Worm (Caenorhabditis elegans) whole organism, midembryonic: Measurements from ENCODE around the gene sru-17.

ENCODE experiments used
- T22C8.4 ChIP-seq: fragments of 200-800 bp; sonication (Bioruptor generic); IDR thresholded peaks from 2 replicates; pipeline ENCODE4 v1.3.6; 2022; ENCODE audit warnings: missing genetic modification characterization, missing compliant biosample characterization
- cog-1 ChIP-seq: sonication (generic microtip); optimal IDR thresholded peaks from 2 replicates; lab custom pipeline; 2016; ENCODE audit warnings: missing genetic modification characterization, missing compliant biosample characterization
- flt-1 ChIP-seq: fragments of 200-800 bp; sonication (Bioruptor generic); IDR thresholded peaks from 2 replicates; pipeline ENCODE4 v1.3.6; 2022; ENCODE audit warnings: missing genetic modification characterization, missing compliant biosample characterization
- klf-2 ChIP-seq: fragments of 200-800 bp; sonication (Bioruptor generic); conservative IDR thresholded peaks from 2 replicates; pipeline ENCODE4 v1.3.6; 2022; ENCODE audit warnings: missing genetic modification reagents, missing genetic modification characterization, missing compliant biosample characterization
- med-1 ChIP-seq: sonication (generic microtip); optimal IDR thresholded peaks from 2 replicates; lab custom pipeline; 2017; ENCODE audit warnings: missing genetic modification characterization, mild to moderate bottlenecking, missing compliant biosample characterization, antibody characterized with exemption, missing genetic modification reagents; ENCODE audit not compliant: insufficient read depth
- ref-1 ChIP-seq: fragments of 200-800 bp; sonication (Bioruptor generic); conservative IDR thresholded peaks from 2 replicates; pipeline ENCODE4 v1.3.6; 2022; ENCODE audit warnings: missing genetic modification reagents, missing genetic modification characterization, missing compliant biosample characterization
- tab-1 ChIP-seq: fragments of 200-800 bp; sonication (Bioruptor generic); IDR thresholded peaks from 2 replicates; pipeline ENCODE4 v1.3.6; 2022; ENCODE audit warnings: missing genetic modification characterization, missing compliant biosample characterization
- ztf-23 ChIP-seq: fragments of 200-800 bp; sonication (Bioruptor generic); IDR thresholded peaks from 2 replicates; pipeline ENCODE4 v1.3.6; 2022; ENCODE audit warnings: missing genetic modification reagents, missing genetic modification characterization, missing compliant biosample characterization
- ztf-29 ChIP-seq: fragments of 200-800 bp; sonication (Bioruptor generic); IDR thresholded peaks from 2 replicates; pipeline ENCODE4 v1.3.6; 2022; ENCODE audit warnings: missing genetic modification reagents, missing genetic modification characterization, missing compliant biosample characterization

sru-17 gene

ce11 chrIV:12536358-12536757 lies 30.9 kb downstream of the sru-17 start:
- TF ChIP-seq ztf-23 (GFP tag; lab: Robert Waterston, UW) (no peak), ztf-29 (no peak), tab-1 (GFP tag; lab: Robert Waterston, UW) (no peak), ref-1 (GFP tag; lab: Robert Waterston, UW) (no peak), med-1 (GFP tag; lab: Kevin White, UChicago) (no peak), T22C8.4 (GFP tag; lab: Robert Waterston, UW) (no peak), flt-1 (GFP tag; lab: Robert Waterston, UW) (no peak), cog-1 (tag; lab: Kevin White, UChicago) (no peak), klf-2 (GFP tag; lab: Robert Waterston, UW) (no peak)

- no peak for TF ChIP-seq flt-1 (GFP tag; lab: Robert Waterston, UW)
- no peak for TF ChIP-seq klf-2 (GFP tag; lab: Robert Waterston, UW)
These were observed 32.2 kb downstream of the sru-17 start for ce11 chrIV:12537694-12538093.

- TF ChIP-seq T22C8.4 (GFP tag; lab: Robert Waterston, UW) (no peak), klf-2 (GFP tag; lab: Robert Waterston, UW) (no peak), med-1 (GFP tag; lab: Kevin White, UChicago) (no peak), flt-1 (GFP tag; lab: Robert Waterston, UW) (no peak)
These were observed 34.7 kb downstream of the sru-17 start for ce11 chrIV:12540242-12540641.

ce11 chrIV:12542011-12542410 lies 36.5 kb downstream of the sru-17 start, which contains the start of gene ham-1:
TSS of gene ham-1 (plus strand) at chrIV:12542183.
- TF ChIP-seq T22C8.4 (GFP tag; lab: Robert Waterston, UW) (no peak), med-1 (GFP tag; lab: Kevin White, UChicago) (no peak), ztf-29 (no peak), flt-1 (GFP tag; lab: Robert Waterston, UW) (no peak), ztf-23 (GFP tag; lab: Robert Waterston, UW) (no peak), klf-2 (GFP tag; lab: Robert Waterston, UW) (no peak)

- TF ChIP-seq flt-1 (GFP tag; lab: Robert Waterston, UW) (0 out of 2 replicates have a peak, but pooled peaks have one; percentile 43), ztf-29 (no peak), klf-2 (GFP tag; lab: Robert Waterston, UW) (no peak), cog-1 (tag; lab: Kevin White, UChicago) (no peak)
These were observed 39.1 kb downstream of the sru-17 start for ce11 chrIV:12544624-12545023.

ce11 chrIV:12545393-12545792 lies 39.9 kb downstream of the sru-17 start:
- TF ChIP-seq T22C8.4 (GFP tag; lab: Robert Waterston, UW) = no peak
- TF ChIP-seq klf-2 (GFP tag; lab: Robert Waterston, UW) = no peak
- TF ChIP-seq tab-1 (GFP tag; lab: Robert Waterston, UW) = no peak
- TF ChIP-seq cog-1 (tag; lab: Kevin White, UChicago) = no peak
- TF ChIP-seq ref-1 (GFP tag; lab: Robert Waterston, UW) = no peak
- no peak for TF ChIP-seq med-1 (GFP tag; lab: Kevin White, UChicago)
- TF ChIP-seq ztf-29 = no peak

ce11 chrIV:12545902-12546301 lies 40.4 kb downstream of the sru-17 start:
- TF ChIP-seq ztf-29 = no peak
- TF ChIP-seq T22C8.4 (GFP tag; lab: Robert Waterston, UW) = no peak
- no peak for TF ChIP-seq ztf-23 (GFP tag; lab: Robert Waterston, UW)
- TF ChIP-seq ref-1 (GFP tag; lab: Robert Waterston, UW) = no peak
- no peak for TF ChIP-seq klf-2 (GFP tag; lab: Robert Waterston, UW)
- TF ChIP-seq flt-1 (GFP tag; lab: Robert Waterston, UW) = no peak
- TF ChIP-seq tab-1 (GFP tag; lab: Robert Waterston, UW) = no peak
- no peak for TF ChIP-seq cog-1 (tag; lab: Kevin White, UChicago)
- TF ChIP-seq med-1 (GFP tag; lab: Kevin White, UChicago) = no peak

- TF ChIP-seq med-1 (GFP tag; lab: Kevin White, UChicago) (no peak), ref-1 (GFP tag; lab: Robert Waterston, UW) (no peak), T22C8.4 (GFP tag; lab: Robert Waterston, UW) (no peak), ztf-29 (no peak)
These were observed 42.3 kb downstream of the sru-17 start, which contains the start of gene ipmk-1 for ce11 chrIV:12547824-12548223. TSS of gene ipmk-1 (plus strand) at chrIV:12548124.

- TF ChIP-seq ztf-23 (GFP tag; lab: Robert Waterston, UW) (no peak), tab-1 (GFP tag; lab: Robert Waterston, UW) (no peak), klf-2 (GFP tag; lab: Robert Waterston, UW) (no peak), T22C8.4 (GFP tag; lab: Robert Waterston, UW) (no peak), ztf-29 (no peak)
These were observed 43.5 kb downstream of the sru-17 start for ce11 chrIV:12549014-12549413.

- TF ChIP-seq ref-1 (GFP tag; lab: Robert Waterston, UW) (no peak), cog-1 (tag; lab: Kevin White, UChicago) (no peak), flt-1 (GFP tag; lab: Robert Waterston, UW) (no peak), ztf-23 (GFP tag; lab: Robert Waterston, UW) (no peak), klf-2 (GFP tag; lab: Robert Waterston, UW) (no peak), med-1 (GFP tag; lab: Kevin White, UChicago) (no peak), T22C8.4 (GFP tag; lab: Robert Waterston, UW) (no peak), ztf-29 (no peak), tab-1 (GFP tag; lab: Robert Waterston, UW) (no peak)
These were observed 46.4 kb downstream of the sru-17 start for ce11 chrIV:12551944-12552343.
